Worm (Caenorhabditis elegans) whole organism, L1 larva: ENCODE measurements around the gene nspf-1.
A peak's percentile ranks its signal among the peaks of the same experiment; 100 is the strongest.

Experiments used
- C04F5.9 ChIP-seq: sonication (generic microtip); optimal IDR thresholded peaks from 2 replicates; lab custom pipeline; 2016; ENCODE audit warnings: missing genetic modification characterization, missing compliant biosample characterization
- C34B4.2 ChIP-seq: sonication (generic microtip); optimal IDR thresholded peaks from 2 replicates; lab custom pipeline; 2017; ENCODE audit warnings: mild to moderate bottlenecking, missing genetic modification characterization, missing compliant biosample characterization
- aha-1 ChIP-seq: fragments of 150-350 bp; optimal IDR thresholded peaks from 2 replicates; lab custom pipeline; 2014; ENCODE audit warnings: missing biosample characterization, missing genetic modification characterization
- aly-2 ChIP-seq: fragments of 150-350 bp; optimal IDR thresholded peaks from 2 replicates; lab custom pipeline; 2014; ENCODE audit warnings: missing biosample characterization, missing genetic modification characterization
- ama-1 ChIP-seq: fragments of 150-350 bp; optimal IDR thresholded peaks from 2 replicates; lab custom pipeline; 2014
- ceh-63 ChIP-seq: fragments of 200-800 bp; sonication (Bioruptor generic); optimal IDR thresholded peaks from 2 replicates; lab custom pipeline; 2018; ENCODE audit warnings: mild to moderate bottlenecking, missing genetic modification characterization, missing compliant biosample characterization
- ceh-88 ChIP-seq: fragments of 200-800 bp; sonication (Bioruptor generic); IDR thresholded peaks from 2 replicates; pipeline ENCODE4 v1.3.6; 2022; ENCODE audit warnings: missing genetic modification characterization, missing compliant biosample characterization
- ces-1 ChIP-seq: fragments of 150-350 bp; optimal IDR thresholded peaks from 2 replicates; lab custom pipeline; 2014; ENCODE audit warnings: missing biosample characterization, missing genetic modification reagents, missing genetic modification characterization
- dpl-1 ChIP-seq, 3 experiments: fragments of 150-350 bp in 2 of 3; sonication (generic microtip) in 1 of 3; optimal IDR thresholded peaks; 2 replicates each; lab custom pipeline; 2014 to 2017; ENCODE audit warnings: missing biosample characterization in 3 of 3, missing genetic modification characterization in 3 of 3, missing genetic modification reagents in 3 of 3
- efl-1 ChIP-seq, 4 experiments: fragments of 150-350 bp; optimal IDR thresholded peaks in 3 of 4; peaks in 1 of 4; 1 replicate in 1 of 4; 2 replicates in 3 of 4; lab custom pipeline; 2014; ENCODE audit warnings: missing biosample characterization in 2 of 4, missing genetic modification characterization in 2 of 4, missing genetic modification reagents in 2 of 4
- egl-13 ChIP-seq: sonication (generic microtip); optimal IDR thresholded peaks from 2 replicates; lab custom pipeline; 2016; ENCODE audit warnings: missing genotype, missing genetic modification reagents, missing genetic modification characterization, missing compliant biosample characterization
- egl-27 ChIP-seq, 2 experiments: fragments of 150-350 bp in 1 of 2; sonication (generic microtip); optimal IDR thresholded peaks; 3 replicates each; lab custom pipeline; 2017 to 2018; ENCODE audit warnings: missing biosample characterization in 2 of 2, missing genetic modification characterization in 2 of 2, missing genetic modification reagents in 2 of 2
- ets-5 ChIP-seq: fragments of 200-800 bp; sonication (Bioruptor generic); IDR thresholded peaks from 2 replicates; pipeline ENCODE4 v1.3.6; 2022; ENCODE audit warnings: missing genetic modification characterization, missing compliant biosample characterization
- fkh-10 ChIP-seq: sonication (generic microtip); optimal IDR thresholded peaks from 2 replicates; lab custom pipeline; 2017; ENCODE audit warnings: missing biosample characterization, missing genetic modification reagents, missing genetic modification characterization
- fkh-8 ChIP-seq: sonication (generic microtip); optimal IDR thresholded peaks from 2 replicates; lab custom pipeline; 2016; ENCODE audit warnings: mild to moderate bottlenecking, missing genetic modification characterization, missing compliant biosample characterization
- fos-1 ChIP-seq: fragments of 150-350 bp; optimal IDR thresholded peaks from 2 replicates; lab custom pipeline; 2014; ENCODE audit warnings: missing biosample characterization, missing genetic modification characterization
- hlh-4 ChIP-seq: sonication (generic microtip); optimal IDR thresholded peaks from 2 replicates; lab custom pipeline; 2016; ENCODE audit warnings: mild to moderate bottlenecking, missing genetic modification characterization, missing compliant biosample characterization
- isw-1 ChIP-seq: fragments of 200-800 bp; sonication (Bioruptor generic); IDR thresholded peaks from 2 replicates; pipeline ENCODE4 v1.3.6; 2022; ENCODE audit warnings: missing genetic modification characterization, missing compliant biosample characterization
- lin-13 ChIP-seq: fragments of 150-350 bp; optimal IDR thresholded peaks from 2 replicates; lab custom pipeline; 2014; ENCODE audit warnings: missing biosample characterization, missing genetic modification reagents, missing genetic modification characterization
- lin-14 ChIP-seq: fragments of 200-800 bp; sonication (Bioruptor generic); optimal IDR thresholded peaks from 2 replicates; lab custom pipeline; 2018; ENCODE audit warnings: mild to moderate bottlenecking, missing genetic modification characterization, moderate library complexity, missing compliant biosample characterization
- lin-35 ChIP-seq, 2 experiments: fragments of 150-350 bp; optimal IDR thresholded peaks; 2 replicates each; lab custom pipeline; 2014; ENCODE audit warnings: missing biosample characterization in 2 of 2, missing genetic modification characterization in 2 of 2, missing genetic modification reagents in 2 of 2
- lir-3 ChIP-seq: sonication (generic microtip); optimal IDR thresholded peaks from 2 replicates; lab custom pipeline; 2016; ENCODE audit warnings: mild to moderate bottlenecking, missing genetic modification characterization, moderate library complexity, missing compliant biosample characterization; ENCODE audit not compliant: poor library complexity
- lsy-2 ChIP-seq, 2 experiments: fragments of 150-350 bp; optimal IDR thresholded peaks; 2 replicates each; lab custom pipeline; 2014; ENCODE audit warnings: missing biosample characterization in 2 of 2, missing genetic modification characterization in 2 of 2
- mef-2 ChIP-seq: fragments of 150-350 bp; optimal IDR thresholded peaks from 2 replicates; lab custom pipeline; 2014; ENCODE audit warnings: missing biosample characterization, missing genetic modification characterization
- mep-1 ChIP-seq: fragments of 150-350 bp; optimal IDR thresholded peaks from 2 replicates; lab custom pipeline; 2014; ENCODE audit warnings: missing biosample characterization, missing genetic modification characterization
- nhr-12 ChIP-seq: sonication (generic microtip); optimal IDR thresholded peaks from 2 replicates; lab custom pipeline; 2017; ENCODE audit warnings: missing biosample characterization, missing genetic modification characterization
- nhr-19 ChIP-seq: fragments of 200-800 bp; sonication (Bioruptor generic); conservative IDR thresholded peaks from 2 replicates; pipeline ENCODE4 v1.3.6; 2022; ENCODE audit warnings: missing genetic modification characterization, missing compliant biosample characterization
- nhr-20 ChIP-seq: sonication (generic microtip); optimal IDR thresholded peaks from 2 replicates; lab custom pipeline; 2016; ENCODE audit warnings: mild to moderate bottlenecking, missing genetic modification characterization, missing compliant biosample characterization
- nhr-47 ChIP-seq: sonication (generic microtip); optimal IDR thresholded peaks from 2 replicates; lab custom pipeline; 2016; ENCODE audit warnings: mild to moderate bottlenecking, missing genetic modification characterization, moderate library complexity, missing compliant biosample characterization
- nhr-71 ChIP-seq: sonication (generic microtip); optimal IDR thresholded peaks from 2 replicates; lab custom pipeline; 2016; ENCODE audit warnings: mild to moderate bottlenecking, missing genetic modification characterization, moderate library complexity, missing compliant biosample characterization
- nhr-76 ChIP-seq: sonication (generic microtip); optimal IDR thresholded peaks from 2 replicates; lab custom pipeline; 2017; ENCODE audit warnings: missing biosample characterization, missing genetic modification characterization
- nhr-84 ChIP-seq: sonication (generic microtip); optimal IDR thresholded peaks from 2 replicates; lab custom pipeline; 2017; ENCODE audit warnings: missing biosample characterization, missing genetic modification characterization
- nhr-85 ChIP-seq: sonication (generic microtip); peaks from one replicate; lab custom pipeline; 2016; ENCODE audit warnings: missing genetic modification characterization, inconsistent platforms, missing compliant biosample characterization
- pag-3 ChIP-seq: sonication (generic microtip); optimal IDR thresholded peaks from 2 replicates; lab custom pipeline; 2017; ENCODE audit warnings: missing genetic modification characterization, mild to moderate bottlenecking, missing compliant biosample characterization, antibody characterized with exemption, borderline replicate concordance; ENCODE audit not compliant: insufficient read depth
- pqm-1 ChIP-seq: sonication (generic microtip); optimal IDR thresholded peaks from 3 replicates; lab custom pipeline; 2017; ENCODE audit warnings: missing biosample characterization, missing genetic modification characterization
- rnt-1 ChIP-seq: sonication (generic microtip); optimal IDR thresholded peaks from 2 replicates; lab custom pipeline; 2016; ENCODE audit warnings: mild to moderate bottlenecking, missing genetic modification characterization, moderate library complexity, missing compliant biosample characterization
- skn-1 ChIP-seq: fragments of 150-350 bp; optimal IDR thresholded peaks from 2 replicates; lab custom pipeline; 2014; ENCODE audit warnings: missing biosample characterization, missing genetic modification characterization
- snu-23 ChIP-seq: sonication (generic microtip); optimal IDR thresholded peaks from 2 replicates; lab custom pipeline; 2016; ENCODE audit warnings: missing genetic modification characterization, missing compliant biosample characterization
- sup-37 ChIP-seq: fragments of 200-800 bp; sonication (Bioruptor generic); optimal IDR thresholded peaks from 2 replicates; lab custom pipeline; 2018; ENCODE audit warnings: mild to moderate bottlenecking, missing genetic modification characterization, missing compliant biosample characterization
- swsn-7 ChIP-seq: sonication (generic microtip); optimal IDR thresholded peaks from 2 replicates; lab custom pipeline; 2016; ENCODE audit warnings: missing genetic modification characterization, missing compliant biosample characterization
- tlp-1 ChIP-seq: fragments of 150-350 bp; optimal IDR thresholded peaks from 2 replicates; lab custom pipeline; 2014; ENCODE audit warnings: missing biosample characterization, missing genetic modification characterization
- unc-98 ChIP-seq: fragments of 200-800 bp; sonication (Bioruptor generic); IDR thresholded peaks from 2 replicates; pipeline ENCODE4 v1.3.6; 2022; ENCODE audit warnings: missing genetic modification characterization, missing compliant biosample characterization
- xbp-1 ChIP-seq: sonication (generic microtip); optimal IDR thresholded peaks from 2 replicates; lab custom pipeline; 2016; ENCODE audit warnings: missing genetic modification characterization, missing compliant biosample characterization
- zag-1 ChIP-seq: fragments of 150-350 bp; optimal IDR thresholded peaks from 2 replicates; lab custom pipeline; 2014; ENCODE audit warnings: missing biosample characterization, missing genetic modification characterization
- ztf-11 ChIP-seq, 2 experiments: sonication (generic microtip); optimal IDR thresholded peaks; 2 replicates each; lab custom pipeline; 2016 to 2017; ENCODE audit warnings: missing genetic modification characterization in 2 of 2, missing biosample characterization in 1 of 2, missing compliant biosample characterization in 1 of 2

Gene nspf-1

ce11 chrII:2641777-2642176, 45.6 kb upstream of the nspf-1 start, which contains the start of gene F22E5.7:
TSS of gene F22E5.7 (plus strand) at chrII:2642077.
- TF ChIP-seq zag-1 (tag; lab: Kevin White, UChicago) (no peak), hlh-4 (tag; lab: Kevin White, UChicago) (no peak), fos-1 (no peak), rnt-1 (no peak), ets-5 (GFP tag; lab: Robert Waterston, UW) (no peak), nhr-71 (tag; lab: Kevin White, UChicago) (no peak), nhr-12 (tag; lab: Kevin White, UChicago) (no peak), fkh-10 (GFP tag; lab: Kevin White, UChicago) (no peak), lir-3 (tag; lab: Kevin White, UChicago) (no peak), egl-13 (tag; lab: Kevin White, UChicago) (no peak), C34B4.2 (no peak), ceh-63 (GFP tag; lab: Kevin White, UChicago) (no peak), sup-37 (GFP tag; lab: Kevin White, UChicago) (no peak), mef-2 (tag; lab: Kevin White, UChicago) (no peak), lin-35 (GFP tag; optimal IDR thresholded peaks at IDR 0.05; lab: Kevin White, UChicago) (no peak), ceh-88 (GFP tag; lab: Robert Waterston, UW) (no peak), egl-27 (tag; optimal IDR thresholded peaks at IDR 0.05; lab: Kevin White, UChicago) (no peak), xbp-1 (tag; lab: Kevin White, UChicago) (no peak)

ce11 chrII:2644498-2644897, 42.9 kb upstream of the nspf-1 start, which contains the start of gene F22E5.11:
TSS of gene F22E5.11 (minus strand) at chrII:2644598.
- TF ChIP-seq C34B4.2 (no peak), nhr-19 (GFP tag; lab: Robert Waterston, UW) (no peak), mep-1 (tag; lab: Kevin White, UChicago) (no peak), aly-2 (no peak), ama-1 (lab: Kevin White, UChicago) (no peak), pag-3 (tag; lab: Kevin White, UChicago) (no peak), lin-13 (GFP tag; lab: Kevin White, UChicago) (no peak), egl-13 (tag; lab: Kevin White, UChicago) (no peak), unc-98 (no peak), hlh-4 (tag; lab: Kevin White, UChicago) (no peak), C04F5.9 (tag; lab: Kevin White, UChicago) (no peak), isw-1 (GFP tag; lab: Robert Waterston, UW) (no peak)

- TF ChIP-seq xbp-1 (tag; lab: Kevin White, UChicago) = peak; percentile 2
Observed at ce11 chrII:2646756-2647155, 40.7 kb upstream of the nspf-1 start, which contains the start of gene F22E5.12. TSS of gene F22E5.12 (minus strand) at chrII:2646856.

ce11 chrII:2649015-2649414, 38.4 kb upstream of the nspf-1 start:
- TF ChIP-seq ztf-11 (tag; optimal IDR thresholded peaks at IDR 0.05; lab: Kevin White, UChicago) (no peak), xbp-1 (tag; lab: Kevin White, UChicago) (peak; percentile 21), nhr-71 (tag; lab: Kevin White, UChicago) (peak; percentile 61), aha-1 (no peak), mep-1 (tag; lab: Kevin White, UChicago) (peak; percentile 44), pqm-1 (no peak), nhr-84 (tag; lab: Kevin White, UChicago) (no peak), nhr-76 (tag; lab: Kevin White, UChicago) (no peak), nhr-47 (tag; lab: Kevin White, UChicago) (peak; percentile 33), nhr-20 (tag; lab: Kevin White, UChicago) (peak; percentile 49), nhr-19 (GFP tag; lab: Robert Waterston, UW) (0 out of 2 replicates have a peak, but pooled peaks have one; percentile 9), fkh-8 (tag; lab: Kevin White, UChicago) (peak; percentile 52), efl-1 (optimal IDR thresholded peaks at IDR 0.05; lab: Kevin White, UChicago) (peak; percentile 50 to 61), efl-1 (GFP tag; optimal IDR thresholded peaks at IDR 0.05 in 1 of 2; lab: Kevin White, UChicago) (peak; percentile 34 to 67), ces-1 (GFP tag; lab: Kevin White, UChicago) (no peak), snu-23 (peak; percentile 68), swsn-7 (tag; lab: Kevin White, UChicago) (peak; percentile 47), lin-35 (GFP tag; optimal IDR thresholded peaks at IDR 0.05; lab: Kevin White, UChicago) (peak; percentile 5 to 11), lin-14 (GFP tag; lab: Kevin White, UChicago) (peak; percentile 76), egl-27 (tag; optimal IDR thresholded peaks at IDR 0.05; lab: Kevin White, UChicago) (no peak), rnt-1 (peak; percentile 48), C34B4.2 (no peak), lin-13 (GFP tag; lab: Kevin White, UChicago) (peak; percentile 38), dpl-1 (GFP tag; optimal IDR thresholded peaks at IDR 0.05; lab: Kevin White, UChicago) (peak; percentile 9 to 54 (median 35)), skn-1 (peak; percentile 27), unc-98 (no peak), lsy-2 (tag; optimal IDR thresholded peaks at IDR 0.05; lab: Kevin White, UChicago) (peak; percentile 26 to 51), nhr-85 (peak; percentile 47), tlp-1 (tag; lab: Kevin White, UChicago) (no peak)
